Worm (Caenorhabditis elegans): Measurements from ENCODE around the gene F28H7.7.

DNA sequence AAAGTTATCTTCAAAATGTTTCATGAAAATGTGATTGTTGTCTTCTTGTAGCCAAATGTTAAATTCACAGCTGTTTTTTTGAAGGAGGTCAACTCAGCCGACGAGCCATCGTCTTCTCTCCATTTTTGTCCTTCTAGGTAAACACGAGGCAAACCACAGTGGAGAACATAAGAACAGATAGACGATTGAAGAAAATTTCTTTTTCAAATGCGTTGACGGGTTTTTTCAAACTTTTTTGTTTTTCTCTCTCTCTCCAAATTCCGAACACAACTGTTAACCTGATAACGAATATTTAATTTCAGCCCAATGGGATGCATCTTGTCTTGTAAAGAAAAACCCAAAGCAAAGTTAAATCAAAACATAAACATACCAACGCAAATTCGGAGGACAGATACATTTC, 41.5 kb upstream of the F28H7.7 start, which contains the start of gene D1054.19:
- TF ChIP-seq med-1 (GFP tag; optimal IDR thresholded peaks at IDR 0.05; ENCODE audit: insufficient read depth) (no peak), flt-1 (GFP tag; IDR thresholded peaks at IDR 0.05) (no peak), T22C8.4 (GFP tag; IDR thresholded peaks at IDR 0.05) (no peak), ztf-29 (GFP tag; IDR thresholded peaks at IDR 0.05) (no peak), ref-1 (GFP tag; conservative IDR thresholded peaks at IDR 0.05) (no peak), cog-1 (tag; optimal IDR thresholded peaks at IDR 0.05) (no peak)
